ENCODE assay signal across 6 worm cellular contexts in genomic region chrII:10444971-10445707, ce11.
TF ChIP-seq lines count a peak whose summit lies in the region.

No protein-coding gene starts in this region.

TF ChIP-seq in whole organism, L1 larva, 84 proteins besides CTCF, POLR2A, EP300 and RAD21 (continues in another document):
- TF ChIP-seq nhr-19 (GFP tag; conservative IDR thresholded peaks at IDR 0.05; lab: Robert Waterston, UW) (peak; percentile 40), elt-3 (tag; optimal IDR thresholded peaks at IDR 0.05; lab: Kevin White, UChicago) (no peak), fkh-8 (tag; optimal IDR thresholded peaks at IDR 0.05; lab: Kevin White, UChicago) (no peak), C16A3.4 (tag; optimal IDR thresholded peaks at IDR 0.05; lab: Kevin White, UChicago) (peak; percentile 1), lsy-2 (tag; optimal IDR thresholded peaks at IDR 0.05; lab: Kevin White, UChicago) (peak; percentile 49 to 51), hlh-17 (GFP tag; optimal IDR thresholded peaks at IDR 0.05; lab: Kevin White, UChicago; ENCODE audit: borderline replicate concordance) (no peak), nhr-71 (tag; optimal IDR thresholded peaks at IDR 0.05; lab: Kevin White, UChicago) (peak; percentile 61), skn-1 (tag; optimal IDR thresholded peaks at IDR 0.05; lab: Kevin White, UChicago) (peak; percentile 5), xbp-1 (tag; optimal IDR thresholded peaks at IDR 0.05; lab: Kevin White, UChicago) (no peak), efl-1 (optimal IDR thresholded peaks at IDR 0.05; lab: Kevin White, UChicago) (peak in 1 of 2 experiments; percentile 12), efl-1 (GFP tag; optimal IDR thresholded peaks at IDR 0.05 in 1 of 2; lab: Kevin White, UChicago) (no peak), F16B12.6 (tag; optimal IDR thresholded peaks at IDR 0.05; lab: Kevin White, UChicago) (peak; percentile 76), lin-14 (GFP tag; optimal IDR thresholded peaks at IDR 0.05; lab: Kevin White, UChicago) (peak; percentile 64), mdl-1 (tag; optimal IDR thresholded peaks at IDR 0.05; lab: Kevin White, UChicago) (peak in 1 of 2 experiments; percentile 2), ceh-8 (GFP tag; optimal IDR thresholded peaks at IDR 0.05; lab: Kevin White, UChicago) (no peak)

TF ChIP-seq in whole organism, L2 larva, 48 proteins besides CTCF, POLR2A, EP300 and RAD21:
- TF ChIP-seq skn-1 (tag; optimal IDR thresholded peaks at IDR 0.05; lab: Kevin White, UChicago) = no peak
- no peak for TF ChIP-seq nhr-77 (tag; optimal IDR thresholded peaks at IDR 0.05; lab: Kevin White, UChicago)
- peak in 1 of 2 experiments; percentile 74 for TF ChIP-seq lsy-2 (tag; optimal IDR thresholded peaks at IDR 0.05; lab: Kevin White, UChicago)
- no peak for TF ChIP-seq ceh-82 (tag; optimal IDR thresholded peaks at IDR 0.05; lab: Kevin White, UChicago)
- peak; percentile 22 for TF ChIP-seq nhr-129 (tag; optimal IDR thresholded peaks at IDR 0.05; lab: Kevin White, UChicago)
- no peak for TF ChIP-seq lin-13 (GFP tag; optimal IDR thresholded peaks at IDR 0.05; lab: Kevin White, UChicago)
- TF ChIP-seq zag-1 (tag; optimal IDR thresholded peaks at IDR 0.05; lab: Kevin White, UChicago) = no peak
- TF ChIP-seq elt-1 (tag; optimal IDR thresholded peaks at IDR 0.05; lab: Kevin White, UChicago) = no peak
- TF ChIP-seq ZK546.5 (tag; optimal IDR thresholded peaks at IDR 0.05; lab: Kevin White, UChicago) = no peak
- TF ChIP-seq R02D3.7 (tag; optimal IDR thresholded peaks at IDR 0.05; lab: Kevin White, UChicago) = no peak
- peak; percentile 16 for TF ChIP-seq F13H6.1 (tag; optimal IDR thresholded peaks at IDR 0.05; lab: Kevin White, UChicago)
- no peak for TF ChIP-seq C34F6.9 (tag; optimal IDR thresholded peaks at IDR 0.05; lab: Kevin White, UChicago)
- TF ChIP-seq sma-9 (GFP tag; optimal IDR thresholded peaks at IDR 0.05; lab: Kevin White, UChicago) = peak; percentile 34
- no peak for TF ChIP-seq sma-9 (tag; optimal IDR thresholded peaks at IDR 0.05; lab: Kevin White, UChicago)
- no peak for TF ChIP-seq blmp-1 (tag; optimal IDR thresholded peaks at IDR 0.05; lab: Kevin White, UChicago; ENCODE audit: insufficient read depth)
- TF ChIP-seq peb-1 (tag; optimal IDR thresholded peaks at IDR 0.05; lab: Kevin White, UChicago) = no peak

TF ChIP-seq in whole organism, L3 larva, 47 proteins besides CTCF, POLR2A, EP300 and RAD21:
- TF ChIP-seq ztf-11 (tag; optimal IDR thresholded peaks at IDR 0.05; lab: Kevin White, UChicago) (no peak), pha-4 (tag; optimal IDR thresholded peaks at IDR 0.05; lab: Kevin White, UChicago) (peak; percentile 83), lsy-12 (tag; optimal IDR thresholded peaks at IDR 0.05; lab: Kevin White, UChicago) (no peak), egl-5 (tag; optimal IDR thresholded peaks at IDR 0.05; lab: Kevin White, UChicago) (peak; percentile 14), lin-15B (tag; optimal IDR thresholded peaks at IDR 0.05; lab: Kevin White, UChicago) (peak; percentile 1), ztf-4 (tag; optimal IDR thresholded peaks at IDR 0.05; lab: Kevin White, UChicago) (no peak), elt-3 (tag; optimal IDR thresholded peaks at IDR 0.05; lab: Kevin White, UChicago) (no peak)

TF ChIP-seq in whole organism, L4 larva, 104 proteins besides CTCF, POLR2A, EP300 and RAD21:
- TF ChIP-seq lsy-2 (tag; optimal IDR thresholded peaks at IDR 0.05; lab: Kevin White, UChicago) = peak in 1 of 2 experiments; percentile 80
- TF ChIP-seq zfp-3 (GFP tag; conservative IDR thresholded peaks at IDR 0.05; lab: Robert Waterston, UW) = no peak
- TF ChIP-seq hlh-11 (tag; optimal IDR thresholded peaks at IDR 0.05; lab: Kevin White, UChicago) = peak; percentile 35
- peak; percentile 23 for TF ChIP-seq hlh-30 (tag; optimal IDR thresholded peaks at IDR 0.05; lab: Kevin White, UChicago; ENCODE audit: insufficient read depth)
- TF ChIP-seq aha-1 (tag; lab: Kevin White, UChicago) = peak; percentile 71
- TF ChIP-seq T20F7.1 (GFP tag; optimal IDR thresholded peaks at IDR 0.05; lab: Kevin White, UChicago) = peak; percentile 36
- peak in 1 of 2 experiments; percentile 97 for TF ChIP-seq daf-16 (GFP tag; optimal IDR thresholded peaks at IDR 0.05; lab: Kevin White, UChicago)
- peak; percentile 1 for TF ChIP-seq daf-16 (tag; optimal IDR thresholded peaks at IDR 0.05; lab: Kevin White, UChicago)
- TF ChIP-seq tra-1 (GFP tag; IDR thresholded peaks at IDR 0.05; lab: Robert Waterston, UW) = no peak
- no peak for TF ChIP-seq hif-1 (tag; optimal IDR thresholded peaks at IDR 0.05; lab: Kevin White, UChicago)

TF ChIP-seq in whole organism, mixed stage, embryonic, 35 proteins besides CTCF, POLR2A, EP300 and RAD21:
- TF ChIP-seq ceh-83 (GFP tag; optimal IDR thresholded peaks at IDR 0.05; lab: Kevin White, UChicago) = no peak
- peak; percentile 77 for TF ChIP-seq lsy-2 (tag; optimal IDR thresholded peaks at IDR 0.05; lab: Kevin White, UChicago)

TF ChIP-seq in whole organism, young adult, 124 proteins besides CTCF, POLR2A, EP300 and RAD21:
- TF ChIP-seq snpc-1.1 (tag; optimal IDR thresholded peaks at IDR 0.05; lab: Kevin White, UChicago; ENCODE audit: insufficient read depth) = no peak
- TF ChIP-seq attf-6 (GFP tag; IDR thresholded peaks at IDR 0.05; lab: Robert Waterston, UW) = no peak
- TF ChIP-seq B0336.3 (GFP tag; IDR thresholded peaks at IDR 0.05; lab: Robert Waterston, UW) = no peak
- no peak for TF ChIP-seq F52B5.7 (tag; optimal IDR thresholded peaks at IDR 0.05; lab: Kevin White, UChicago)
- TF ChIP-seq snpc-3.4 (tag; optimal IDR thresholded peaks at IDR 0.05; lab: Kevin White, UChicago) = peak; percentile 28
- TF ChIP-seq die-1 (tag; optimal IDR thresholded peaks at IDR 0.05; lab: Kevin White, UChicago) = no peak
- TF ChIP-seq xnd-1 (tag; optimal IDR thresholded peaks at IDR 0.05; lab: Kevin White, UChicago) = peak; percentile 57
- TF ChIP-seq egl-44 (GFP tag; IDR thresholded peaks at IDR 0.05; lab: Robert Waterston, UW) = no peak
- TF ChIP-seq K12H6.12 (tag; optimal IDR thresholded peaks at IDR 0.05; lab: Kevin White, UChicago) = no peak
- no peak for TF ChIP-seq rcor-1 (GFP tag; IDR thresholded peaks at IDR 0.05; lab: Robert Waterston, UW)
- TF ChIP-seq Y53F4B.3 (GFP tag; IDR thresholded peaks at IDR 0.05; lab: Robert Waterston, UW) = no peak
- no peak for TF ChIP-seq egrh-3 (GFP tag; IDR thresholded peaks at IDR 0.05; lab: Robert Waterston, UW)
- TF ChIP-seq hlh-26 (GFP tag; conservative IDR thresholded peaks at IDR 0.05; lab: Robert Waterston, UW) = no peak
- no peak for TF ChIP-seq unc-130 (GFP tag; optimal IDR thresholded peaks at IDR 0.05; lab: Kevin White, UChicago)
- no peak for TF ChIP-seq sptf-2 (GFP tag; optimal IDR thresholded peaks at IDR 0.05; lab: Kevin White, UChicago)
- TF ChIP-seq attf-3 (GFP tag; conservative IDR thresholded peaks at IDR 0.05; lab: Robert Waterston, UW) = no peak
- TF ChIP-seq ets-4 (GFP tag; optimal IDR thresholded peaks at IDR 0.05; lab: Kevin White, UChicago) = no peak
- peak; percentile 76 for TF ChIP-seq lsl-1 (GFP tag; optimal IDR thresholded peaks at IDR 0.05; lab: Kevin White, UChicago)
- no peak for TF ChIP-seq F57A8.1 (GFP tag; optimal IDR thresholded peaks at IDR 0.05; lab: Kevin White, UChicago)
- no peak for TF ChIP-seq nhr-27 (tag; optimal IDR thresholded peaks at IDR 0.05; lab: Kevin White, UChicago)
- TF ChIP-seq F23B12.7 (tag; optimal IDR thresholded peaks at IDR 0.05; lab: Kevin White, UChicago; ENCODE audit: insufficient read depth) = no peak
- peak; percentile 83 for TF ChIP-seq madf-6 (GFP tag; IDR thresholded peaks at IDR 0.05; lab: Robert Waterston, UW)
- peak; percentile 86 for TF ChIP-seq madf-8 (GFP tag; conservative IDR thresholded peaks at IDR 0.05; lab: Robert Waterston, UW)
